Fruit fly (Drosophila melanogaster) whole organism, prepupa: ENCODE data around the gene CG11396.
A peak's percentile ranks its signal among the peaks of the same experiment; 100 is the strongest.

Experiments
- Blimp-1 ChIP-seq: fragments of 200-800 bp; sonication (Bioruptor generic); optimal IDR thresholded peaks from 3 replicates; lab custom pipeline; 2017; ENCODE audit warnings: missing biosample characterization, missing genetic modification characterization, mild to moderate bottlenecking, moderate library complexity, missing genetic modification reagents
- CG10631 ChIP-seq: fragments of 200-800 bp; sonication (Bioruptor generic); optimal IDR thresholded peaks from 2 replicates; lab custom pipeline; 2016; ENCODE audit warnings: missing biosample characterization, missing genetic modification characterization
- CG11762 ChIP-seq: fragments of 200-800 bp; sonication (Bioruptor generic); optimal IDR thresholded peaks from 3 replicates; lab custom pipeline; 2016; ENCODE audit warnings: missing biosample characterization, missing genetic modification characterization; ENCODE audit not compliant: insufficient read depth
- CG11902 ChIP-seq: fragments of 200-800 bp; sonication (Bioruptor generic); optimal IDR thresholded peaks from 3 replicates; lab custom pipeline; 2016; ENCODE audit warnings: missing biosample characterization, missing genetic modification characterization
- CG16779 ChIP-seq: fragments of 200-800 bp; sonication (Bioruptor generic); optimal IDR thresholded peaks from 3 replicates; lab custom pipeline; 2017; ENCODE audit warnings: missing biosample characterization, mild to moderate bottlenecking, missing genetic modification characterization
- CG31627 ChIP-seq: fragments of 200-800 bp; sonication (Bioruptor generic); optimal IDR thresholded peaks from 3 replicates; lab custom pipeline; 2016; ENCODE audit warnings: missing biosample characterization, missing genetic modification characterization
- CG3919 ChIP-seq: fragments of 200-800 bp; sonication (Bioruptor generic); optimal IDR thresholded peaks from 3 replicates; lab custom pipeline; 2016; ENCODE audit warnings: missing biosample characterization, missing genetic modification characterization
- CG4318 ChIP-seq: fragments of 200-800 bp; sonication (Bioruptor generic); optimal IDR thresholded peaks from 3 replicates; lab custom pipeline; 2017; ENCODE audit warnings: missing biosample characterization, mild to moderate bottlenecking, missing genetic modification characterization
- CG6163 ChIP-seq: fragments of 200-800 bp; sonication (Bioruptor generic); IDR thresholded peaks from 3 replicates; pipeline ENCODE4 v1.3.6; 2022; ENCODE audit warnings: missing biosample characterization, missing genetic modification characterization
- CG6276 ChIP-seq: fragments of 200-800 bp; sonication (Bioruptor generic); optimal IDR thresholded peaks from 2 replicates; lab custom pipeline; 2017; ENCODE audit warnings: missing biosample characterization, mild to moderate bottlenecking, missing genetic modification characterization
- CG6792 ChIP-seq: fragments of 200-800 bp; sonication (Bioruptor generic); optimal IDR thresholded peaks from 3 replicates; lab custom pipeline; 2016; ENCODE audit warnings: missing biosample characterization, missing genetic modification characterization
- CG6808 ChIP-seq: fragments of 200-800 bp; sonication (Bioruptor generic); optimal IDR thresholded peaks from 3 replicates; lab custom pipeline; 2017; ENCODE audit warnings: missing biosample characterization, missing genetic modification characterization, mild to moderate bottlenecking, moderate library complexity, missing genetic modification reagents
- CG6854 ChIP-seq: fragments of 200-800 bp; sonication (Bioruptor generic); optimal IDR thresholded peaks from 2 replicates; lab custom pipeline; 2017; ENCODE audit warnings: missing biosample characterization, mild to moderate bottlenecking, missing genetic modification characterization
- CG7368 ChIP-seq: fragments of 200-800 bp; sonication (Bioruptor generic); optimal IDR thresholded peaks from 3 replicates; lab custom pipeline; 2016; ENCODE audit warnings: missing biosample characterization, missing genetic modification characterization
- CG8632 ChIP-seq: fragments of 200-800 bp; sonication (Bioruptor generic); optimal IDR thresholded peaks from 3 replicates; lab custom pipeline; 2016; ENCODE audit warnings: missing biosample characterization, missing genetic modification characterization
- CG9139 ChIP-seq: fragments of 200-800 bp; sonication (Bioruptor generic); optimal IDR thresholded peaks from 3 replicates; lab custom pipeline; 2017; ENCODE audit warnings: missing biosample characterization, mild to moderate bottlenecking, missing genetic modification characterization
- Eip75B ChIP-seq: fragments of 200-800 bp; sonication (Bioruptor generic); optimal IDR thresholded peaks from 3 replicates; lab custom pipeline; 2016; ENCODE audit warnings: missing biosample characterization, missing genetic modification characterization
- Eip78C ChIP-seq: fragments of 200-800 bp; sonication (Bioruptor generic); peaks from one replicate; lab custom pipeline; 2016; ENCODE audit warnings: missing biosample characterization, missing genetic modification characterization
- Eip93F ChIP-seq: fragments of 200-800 bp; sonication (Bioruptor generic); optimal IDR thresholded peaks from 2 replicates; lab custom pipeline; 2016; ENCODE audit warnings: missing biosample characterization, mild to moderate bottlenecking, missing genetic modification characterization
- Ets21C ChIP-seq: fragments of 200-800 bp; sonication (Bioruptor generic); optimal IDR thresholded peaks from 3 replicates; lab custom pipeline; 2016; ENCODE audit warnings: missing biosample characterization, missing genetic modification characterization
- Gug ChIP-seq: fragments of 200-800 bp; sonication (Bioruptor generic); IDR thresholded peaks from 2 replicates; pipeline ENCODE4 v1.3.6; 2022; ENCODE audit warnings: missing biosample characterization, missing genetic modification characterization
- Hr38 ChIP-seq: sonication (Bioruptor generic); optimal IDR thresholded peaks from 2 replicates; lab custom pipeline; 2016; ENCODE audit warnings: missing biosample characterization, missing genetic modification characterization
- Hr39 ChIP-seq: fragments of 200-800 bp; sonication (Bioruptor generic); optimal IDR thresholded peaks from 2 replicates; lab custom pipeline; 2016; ENCODE audit warnings: missing biosample characterization, missing genetic modification characterization
- Hr4 ChIP-seq: fragments of 200-800 bp; sonication (Bioruptor generic); optimal IDR thresholded peaks from 3 replicates; lab custom pipeline; 2016; ENCODE audit warnings: missing biosample characterization, missing genetic modification characterization
- Lpt ChIP-seq: fragments of 200-800 bp; sonication (Bioruptor generic); optimal IDR thresholded peaks from 3 replicates; lab custom pipeline; 2016; ENCODE audit warnings: missing biosample characterization, missing genetic modification characterization
- OdsH ChIP-seq: fragments of 200-800 bp; sonication (Bioruptor generic); optimal IDR thresholded peaks from 3 replicates; lab custom pipeline; 2016; ENCODE audit warnings: missing biosample characterization, missing genetic modification characterization
- Smox ChIP-seq: fragments of 200-800 bp; sonication (Bioruptor generic); optimal IDR thresholded peaks from 3 replicates; lab custom pipeline; 2016; ENCODE audit warnings: missing biosample characterization, missing genetic modification characterization
- Sox102F ChIP-seq: fragments of 200-800 bp; sonication (Bioruptor generic); optimal IDR thresholded peaks from 2 replicates; lab custom pipeline; 2016; ENCODE audit warnings: missing biosample characterization, mild to moderate bottlenecking, missing genetic modification characterization
- Sox14 ChIP-seq: fragments of 200-800 bp; sonication (Bioruptor generic); optimal IDR thresholded peaks from 3 replicates; lab custom pipeline; 2016; ENCODE audit warnings: missing biosample characterization, missing genetic modification characterization
- Sox15 ChIP-seq: fragments of 200-800 bp; sonication (Bioruptor generic); optimal IDR thresholded peaks from 3 replicates; lab custom pipeline; 2016; ENCODE audit warnings: missing biosample characterization, missing genetic modification characterization
- achi ChIP-seq: fragments of 200-800 bp; sonication (Bioruptor generic); optimal IDR thresholded peaks from 3 replicates; lab custom pipeline; 2016; ENCODE audit warnings: missing biosample characterization, missing genetic modification characterization
- cyc ChIP-seq: fragments of 200-800 bp; sonication (Bioruptor generic); optimal IDR thresholded peaks from 3 replicates; lab custom pipeline; 2016; ENCODE audit warnings: missing biosample characterization, missing genetic modification characterization
- dsx ChIP-seq: fragments of 200-800 bp; optimal IDR thresholded peaks from 3 replicates; lab custom pipeline; 2019; ENCODE audit warnings: missing biosample characterization, mild to moderate bottlenecking, missing genetic modification characterization, moderate library complexity; ENCODE audit not compliant: poor library complexity, severe bottlenecking
- eg ChIP-seq: fragments of 200-800 bp; sonication (Bioruptor generic); IDR thresholded peaks from 3 replicates; pipeline ENCODE4 v1.3.6; 2022; ENCODE audit warnings: missing biosample characterization, missing genetic modification characterization
- esn ChIP-seq: fragments of 200-800 bp; sonication (Bioruptor generic); optimal IDR thresholded peaks from 2 replicates; lab custom pipeline; 2016; ENCODE audit warnings: missing biosample characterization, mild to moderate bottlenecking, missing genetic modification characterization, moderate library complexity
- fd59A ChIP-seq: fragments of 200-800 bp; sonication (Bioruptor generic); optimal IDR thresholded peaks from 2 replicates; lab custom pipeline; 2017; ENCODE audit warnings: missing biosample characterization, mild to moderate bottlenecking, missing genetic modification characterization, missing genetic modification reagents
- fd85E ChIP-seq: fragments of 200-800 bp; sonication (Bioruptor generic); optimal IDR thresholded peaks from 3 replicates; lab custom pipeline; 2016; ENCODE audit warnings: missing biosample characterization, missing genetic modification characterization
- fkh ChIP-seq: fragments of 200-800 bp; sonication (Bioruptor generic); optimal IDR thresholded peaks from 3 replicates; lab custom pipeline; 2017; ENCODE audit warnings: missing biosample characterization, mild to moderate bottlenecking, missing genetic modification characterization, moderate library complexity
- lz ChIP-seq: fragments of 200-800 bp; sonication (Bioruptor generic); optimal IDR thresholded peaks from 3 replicates; lab custom pipeline; 2016; ENCODE audit warnings: missing biosample characterization, missing genetic modification characterization
- salr ChIP-seq, 2 experiments: fragments of 200-800 bp; sonication (Bioruptor generic); optimal IDR thresholded peaks; 3 replicates each; lab custom pipeline; 2016 to 2018; ENCODE audit warnings: missing biosample characterization in 2 of 2, missing genetic modification characterization in 2 of 2, mild to moderate bottlenecking in 1 of 2
- spab ChIP-seq: fragments of 200-800 bp; sonication (Bioruptor generic); optimal IDR thresholded peaks from 2 replicates; lab custom pipeline; 2017; ENCODE audit warnings: missing biosample characterization, mild to moderate bottlenecking, missing genetic modification characterization, missing genetic modification reagents
- ss ChIP-seq, 2 experiments: fragments of 200-800 bp; sonication (Bioruptor generic); optimal IDR thresholded peaks; 2 replicates in 1 of 2; 3 replicates in 1 of 2; lab custom pipeline; 2017 to 2018; ENCODE audit warnings: mild to moderate bottlenecking in 2 of 2, missing biosample characterization in 2 of 2, missing genetic modification characterization in 2 of 2, moderate library complexity in 1 of 2
- svp ChIP-seq: fragments of 200-800 bp; sonication (Bioruptor generic); peaks from one replicate; lab custom pipeline; 2016; ENCODE audit warnings: missing biosample characterization, missing genetic modification characterization
- topi ChIP-seq: fragments of 200-800 bp; sonication (Bioruptor generic); optimal IDR thresholded peaks from 3 replicates; lab custom pipeline; 2016; ENCODE audit warnings: missing biosample characterization, missing genetic modification characterization
- vri ChIP-seq: fragments of 200-800 bp; sonication (Bioruptor generic); optimal IDR thresholded peaks from 3 replicates; lab custom pipeline; 2016; ENCODE audit warnings: missing biosample characterization, mild to moderate bottlenecking, missing genetic modification characterization

CG11396 gene

DNA sequence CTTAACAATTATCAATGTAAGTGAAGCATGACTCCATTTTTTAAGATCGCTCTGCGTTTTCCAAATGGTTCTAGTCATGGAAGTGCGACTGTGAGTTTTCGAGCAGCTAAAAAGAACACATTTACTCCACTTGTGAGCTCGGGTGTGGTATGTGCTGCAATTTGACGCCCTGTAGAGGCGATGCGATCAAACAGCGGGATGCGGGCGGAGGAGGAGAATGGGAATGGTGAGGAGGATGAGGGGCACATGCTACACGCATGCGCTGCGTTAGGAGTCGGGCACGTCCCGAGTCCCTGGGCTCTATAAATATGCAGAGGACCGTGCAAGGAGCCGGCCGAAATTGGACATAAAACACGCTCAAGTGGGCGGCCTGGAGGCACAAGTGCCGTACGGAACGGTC, 1.4 kb upstream of the CG11396 start:
- no peak for TF ChIP-seq fkh (GFP tag; lab: Kevin White, UChicago)
- TF ChIP-seq CG11762 (GFP tag; lab: Kevin White, UChicago): no peak
- TF ChIP-seq CG8632: no peak
- TF ChIP-seq salr (GFP tag; optimal IDR thresholded peaks at IDR 0.05; lab: Kevin White, UChicago): no peak
- TF ChIP-seq OdsH (GFP tag; lab: Kevin White, UChicago): no peak
- TF ChIP-seq CG11902 (GFP tag; lab: Kevin White, UChicago): no peak
- TF ChIP-seq CG6854 (GFP tag; lab: Kevin White, UChicago): no peak
- no peak for TF ChIP-seq spab (GFP tag; lab: Kevin White, UChicago)
- no peak for TF ChIP-seq Smox (GFP tag; lab: Kevin White, UChicago)
- no peak for TF ChIP-seq dsx (GFP tag; lab: Kevin White, UChicago)
- no peak for TF ChIP-seq CG31627
- TF ChIP-seq CG3919 (GFP tag; lab: Kevin White, UChicago): no peak
- TF ChIP-seq Sox15 (GFP tag; lab: Kevin White, UChicago): no peak
- TF ChIP-seq Ets21C: no peak
- TF ChIP-seq CG6276 (GFP tag; lab: Kevin White, UChicago): no peak
- no peak for TF ChIP-seq svp
- no peak for TF ChIP-seq ss (GFP tag; optimal IDR thresholded peaks at IDR 0.05; lab: Kevin White, UChicago)
- no peak for TF ChIP-seq Eip93F
- no peak for TF ChIP-seq Eip75B (GFP tag; lab: Kevin White, UChicago)
- TF ChIP-seq CG9139 (GFP tag; lab: Kevin White, UChicago): no peak
- TF ChIP-seq, all 60 proteins: peak for 0

DNA sequence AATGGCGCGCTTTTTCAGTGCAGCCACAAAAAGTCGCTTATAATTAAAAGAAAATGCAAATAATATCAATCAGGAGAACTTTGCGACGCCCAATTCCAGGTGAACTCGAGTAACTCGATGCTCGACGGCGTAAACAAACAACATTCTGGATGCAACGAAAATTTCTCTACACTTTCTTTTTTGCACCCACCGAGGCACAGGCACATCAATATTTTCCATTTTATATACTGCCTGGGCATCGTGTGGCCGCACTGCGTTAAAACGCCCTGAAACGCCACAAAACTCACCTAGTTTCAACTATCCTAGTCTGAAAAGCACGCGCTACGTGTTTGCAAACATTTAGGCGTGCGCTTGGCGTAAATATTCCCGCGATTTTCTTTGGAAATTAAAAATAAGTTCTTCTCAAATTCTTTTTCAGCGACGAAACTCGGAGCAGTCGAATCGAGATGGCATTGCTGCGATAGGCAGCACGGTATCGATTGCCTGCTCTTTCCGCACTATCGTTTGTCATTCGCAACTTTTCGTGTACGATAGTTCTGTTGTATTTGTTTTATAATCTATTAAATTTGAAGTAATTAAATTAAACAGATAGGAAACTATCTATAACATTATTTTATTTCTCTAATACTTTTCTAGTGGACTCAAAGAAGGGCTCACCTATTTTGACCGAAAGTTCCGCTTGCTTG, 2.1 kb downstream of the CG11396 start, which contains the start of gene Pcif1:
TSS of gene Pcif1 (minus strand) at position 456 of the 686 bp plus-strand sequence.
- TF ChIP-seq Sox102F (GFP tag; lab: Kevin White, UChicago) (peak; percentile 36), Sox15 (GFP tag; lab: Kevin White, UChicago) (no peak), eg (no peak), Hr39 (GFP tag; lab: Kevin White, UChicago) (no peak), fkh (GFP tag; lab: Kevin White, UChicago) (peak; percentile 67), ss (GFP tag; optimal IDR thresholded peaks at IDR 0.05; lab: Kevin White, UChicago) (no peak), esn (peak; percentile 52), salr (GFP tag; optimal IDR thresholded peaks at IDR 0.05; lab: Kevin White, UChicago) (no peak), Eip78C (peak; percentile 40), Hr38 (no peak), Sox14 (GFP tag; lab: Kevin White, UChicago) (peak; percentile 14), lz (GFP tag; lab: Kevin White, UChicago) (peak; percentile 28), topi (peak; percentile 31), achi (GFP tag; lab: Kevin White, UChicago) (peak; percentile 13)

DNA sequence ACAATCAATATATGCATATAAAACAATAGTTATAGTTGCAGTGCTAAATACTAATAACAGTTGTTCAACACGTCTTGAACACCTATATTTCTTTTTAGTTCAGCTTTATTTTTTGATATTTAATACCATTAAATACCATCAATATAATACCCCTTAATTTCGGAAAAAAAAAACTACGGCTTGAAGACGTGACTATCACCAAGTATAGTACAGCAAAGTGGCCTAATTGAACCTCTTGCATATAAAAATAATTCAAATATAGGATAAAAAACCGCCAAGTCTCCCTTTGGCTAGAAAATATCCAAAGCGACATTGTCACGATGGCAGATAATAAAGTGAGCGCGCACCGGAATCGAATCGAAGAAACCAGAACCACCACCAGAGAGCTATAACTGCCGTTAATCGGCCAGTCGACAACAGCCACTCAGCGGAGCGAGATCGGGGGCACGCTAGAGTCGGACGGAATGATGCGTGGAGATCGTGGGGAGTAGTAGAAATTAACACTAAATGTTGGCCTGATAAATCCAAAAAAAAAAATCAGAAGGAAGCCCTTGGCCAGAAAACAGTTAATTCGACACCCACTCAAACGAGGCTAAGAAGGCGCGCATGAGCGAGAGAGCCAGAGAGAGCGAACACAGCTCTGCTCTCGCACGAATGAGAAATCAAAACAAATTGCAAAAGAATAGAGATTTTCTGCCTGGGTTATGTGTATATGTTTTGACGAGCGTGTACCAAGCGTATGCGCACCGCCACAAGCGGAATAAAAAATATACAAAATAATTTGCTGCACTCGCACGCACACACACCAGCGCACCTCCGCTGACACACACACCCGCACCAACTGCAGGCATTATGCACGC, 2.9 kb downstream of the CG11396 start:
- TF ChIP-seq CG6808 (GFP tag; lab: Kevin White, UChicago) (peak; percentile 57), CG3919 (GFP tag; lab: Kevin White, UChicago) (peak; percentile 2), CG4318 (GFP tag; lab: Kevin White, UChicago) (no peak), lz (GFP tag; lab: Kevin White, UChicago) (peak; percentile 27), CG7368 (GFP tag; lab: Kevin White, UChicago) (no peak), Eip78C (peak; percentile 91), Gug (GFP tag; lab: Robert Waterston, UW) (no peak), CG10631 (GFP tag; lab: Kevin White, UChicago) (no peak), CG6163 (GFP tag; lab: Robert Waterston, UW) (peak; percentile 12; the same call in 2 of the 3 replicates), vri (GFP tag; lab: Kevin White, UChicago) (peak; percentile 41), Hr38 (no peak), fd59A (no peak), CG6792 (GFP tag; lab: Kevin White, UChicago) (no peak), eg (no peak), fd85E (no peak), cyc (GFP tag; lab: Kevin White, UChicago) (peak; percentile 15), Blimp-1 (peak; percentile 44), Hr4 (GFP tag; lab: Kevin White, UChicago) (peak; percentile 69), Sox15 (GFP tag; lab: Kevin White, UChicago) (no peak), Ets21C (no peak), CG16779 (tag; lab: Kevin White, UChicago) (no peak), Lpt (GFP tag; lab: Kevin White, UChicago) (peak; percentile 3)
